Worm (Caenorhabditis elegans) whole organism, L1 larva: ENCODE data around the gene T07A5.7.

Experiments
- ceh-63 ChIP-seq: fragments of 200-800 bp; sonication (Bioruptor generic); optimal IDR thresholded peaks from 2 replicates; lab custom pipeline; 2018; ENCODE audit warnings: mild to moderate bottlenecking, missing genetic modification characterization, missing compliant biosample characterization
- egl-27 ChIP-seq, 2 experiments: fragments of 150-350 bp in 1 of 2; sonication (generic microtip); optimal IDR thresholded peaks; 3 replicates each; lab custom pipeline; 2017 to 2018; ENCODE audit warnings: missing biosample characterization in 2 of 2, missing genetic modification characterization in 2 of 2, missing genetic modification reagents in 2 of 2
- fos-1 ChIP-seq: fragments of 150-350 bp; optimal IDR thresholded peaks from 2 replicates; lab custom pipeline; 2014; ENCODE audit warnings: missing biosample characterization, missing genetic modification characterization
- mdl-1 ChIP-seq, 2 experiments: fragments of 150-350 bp; optimal IDR thresholded peaks; 2 replicates each; lab custom pipeline; 2014 to 2017; ENCODE audit warnings: missing biosample characterization in 2 of 2, missing genetic modification characterization in 2 of 2, inconsistent platforms in 1 of 2
- nhr-11 ChIP-seq: fragments of 150-350 bp; optimal IDR thresholded peaks from 2 replicates; lab custom pipeline; 2014; ENCODE audit warnings: missing biosample characterization, missing genetic modification characterization
- nhr-237 ChIP-seq: fragments of 150-350 bp; optimal IDR thresholded peaks from 2 replicates; lab custom pipeline; 2014; ENCODE audit warnings: missing biosample characterization, missing genetic modification characterization
- nhr-28 ChIP-seq: fragments of 150-350 bp; optimal IDR thresholded peaks from 2 replicates; lab custom pipeline; 2014; ENCODE audit warnings: missing biosample characterization, missing genetic modification characterization
- snpc-4 ChIP-seq: fragments of 150-350 bp; optimal IDR thresholded peaks from 2 replicates; lab custom pipeline; 2014; ENCODE audit warnings: missing biosample characterization, missing genetic modification characterization
- unc-62 ChIP-seq: fragments of 150-350 bp; optimal IDR thresholded peaks from 2 replicates; lab custom pipeline; 2014; ENCODE audit warnings: missing biosample characterization, missing genetic modification reagents, missing genetic modification characterization
- zag-1 ChIP-seq: fragments of 150-350 bp; optimal IDR thresholded peaks from 2 replicates; lab custom pipeline; 2014; ENCODE audit warnings: missing biosample characterization, missing genetic modification characterization

ce11 chrIII:10347049-10347448 lies 36.1 kb upstream of the T07A5.7 start, which contains the start of gene tbx-8:
- TF ChIP-seq egl-27 (tag; optimal IDR thresholded peaks at IDR 0.05; lab: Kevin White, UChicago) (no peak), nhr-28 (no peak), nhr-11 (no peak), nhr-237 (tag; lab: Kevin White, UChicago) (no peak), fos-1 (tag; lab: Kevin White, UChicago) (no peak), unc-62 (no peak), mdl-1 (tag; optimal IDR thresholded peaks at IDR 0.05; lab: Kevin White, UChicago) (no peak), snpc-4 (tag; lab: Kevin White, UChicago) (no peak), ceh-63 (GFP tag; lab: Kevin White, UChicago) (no peak), zag-1 (no peak)
